Fruit fly (Drosophila melanogaster) whole organism, embryonic: ENCODE data around the gene Ubi-p63E.

Source experiments
- CG10321 ChIP-seq: fragments of 200-800 bp; sonication (Bioruptor generic); IDR thresholded peaks from 2 replicates; pipeline ENCODE4 v1.3.6; 2022; ENCODE audit warnings: missing biosample characterization, missing genetic modification characterization
- CG10366 ChIP-seq: fragments of 200-800 bp; sonication (Bioruptor generic); IDR thresholded peaks from 2 replicates; pipeline ENCODE4 v1.3.6; 2022; ENCODE audit warnings: missing biosample characterization, missing genetic modification characterization
- CG10565 ChIP-seq: fragments of 200-800 bp; sonication (Bioruptor generic); optimal IDR thresholded peaks from 3 replicates; lab custom pipeline; 2016; ENCODE audit warnings: missing biosample characterization, mild to moderate bottlenecking, missing genetic modification characterization
- CG10959 ChIP-seq: fragments of 200-800 bp; sonication (Bioruptor generic); IDR thresholded peaks from 2 replicates; pipeline ENCODE4 v1.3.6; 2022; ENCODE audit warnings: missing biosample characterization, missing genetic modification characterization
- CG12071 ChIP-seq: fragments of 200-800 bp; sonication (Bioruptor generic); optimal IDR thresholded peaks from 3 replicates; lab custom pipeline; 2018; ENCODE audit warnings: missing biosample characterization, mild to moderate bottlenecking, missing genetic modification characterization
- CG13894 ChIP-seq: fragments of 200-800 bp; sonication (Bioruptor generic); optimal IDR thresholded peaks from 3 replicates; lab custom pipeline; 2018; ENCODE audit warnings: missing biosample characterization, mild to moderate bottlenecking, missing genetic modification characterization, moderate library complexity
- CG1529 ChIP-seq: fragments of 200-800 bp; sonication (Bioruptor generic); optimal IDR thresholded peaks from 3 replicates; lab custom pipeline; 2018; ENCODE audit warnings: missing biosample characterization, missing genetic modification characterization
- CG16863 ChIP-seq: fragments of 200-800 bp; sonication (Bioruptor generic); optimal IDR thresholded peaks from 3 replicates; lab custom pipeline; 2016; ENCODE audit warnings: missing biosample characterization, missing genetic modification characterization
- CG17328 ChIP-seq: fragments of 200-800 bp; sonication (Bioruptor generic); IDR thresholded peaks from 2 replicates; pipeline ENCODE4 v1.3.6; 2022; ENCODE audit warnings: missing biosample characterization, missing genetic modification characterization
- CG17359 ChIP-seq: fragments of 200-800 bp; sonication (Bioruptor generic); optimal IDR thresholded peaks from 3 replicates; lab custom pipeline; 2018; ENCODE audit warnings: missing biosample characterization, mild to moderate bottlenecking, missing genetic modification characterization, moderate library complexity
- CG17385 ChIP-seq: fragments of 200-800 bp; sonication (Bioruptor generic); optimal IDR thresholded peaks from 3 replicates; lab custom pipeline; 2018; ENCODE audit warnings: missing biosample characterization, mild to moderate bottlenecking, missing genetic modification characterization
- CG1792 ChIP-seq: fragments of 200-800 bp; sonication (Bioruptor generic); optimal IDR thresholded peaks from 2 replicates; lab custom pipeline; 2016; ENCODE audit warnings: missing biosample characterization, missing genetic modification characterization
- CG2889 ChIP-seq: fragments of 200-800 bp; sonication (Bioruptor generic); IDR thresholded peaks from 3 replicates; pipeline ENCODE4 v1.3.6; 2022; ENCODE audit warnings: missing biosample characterization, missing genetic modification characterization
- CG34376 ChIP-seq: fragments of 200-800 bp; sonication (Bioruptor generic); optimal IDR thresholded peaks from 2 replicates; lab custom pipeline; 2018; ENCODE audit warnings: missing biosample characterization, mild to moderate bottlenecking, missing genetic modification characterization
- CG6254 ChIP-seq: fragments of 200-800 bp; sonication (Bioruptor generic); optimal IDR thresholded peaks from 3 replicates; lab custom pipeline; 2017; ENCODE audit warnings: mild to moderate bottlenecking, missing biosample characterization, missing genetic modification reagents, missing genetic modification characterization
- CG6854 ChIP-seq: fragments of 200-800 bp; sonication (Bioruptor generic); optimal IDR thresholded peaks from 3 replicates; lab custom pipeline; 2017; ENCODE audit warnings: missing biosample characterization, mild to moderate bottlenecking, missing genetic modification characterization
- CG7271 ChIP-seq: fragments of 200-800 bp; sonication (Bioruptor generic); optimal IDR thresholded peaks from 2 replicates; lab custom pipeline; 2018; ENCODE audit warnings: missing biosample characterization, mild to moderate bottlenecking, missing genetic modification characterization, moderate library complexity
- CG7745 ChIP-seq: fragments of 200-800 bp; sonication (Bioruptor generic); optimal IDR thresholded peaks from 2 replicates; lab custom pipeline; 2018; ENCODE audit warnings: missing biosample characterization, mild to moderate bottlenecking, missing genetic modification characterization, moderate library complexity
- CG8281 ChIP-seq: fragments of 200-800 bp; sonication (Bioruptor generic); optimal IDR thresholded peaks from 2 replicates; lab custom pipeline; 2018; ENCODE audit warnings: missing biosample characterization, mild to moderate bottlenecking, missing genetic modification characterization, moderate library complexity
- CG8290 ChIP-seq, 3 experiments: fragments of 200-800 bp; sonication (Bioruptor generic); optimal IDR thresholded peaks; 2 replicates each; lab custom pipeline; 2016 to 2019; ENCODE audit warnings: missing biosample characterization in 3 of 3, missing genetic modification characterization in 3 of 3, mild to moderate bottlenecking in 2 of 3, moderate library complexity in 1 of 3
- CG8359 ChIP-seq: fragments of 200-800 bp; sonication (Bioruptor generic); optimal IDR thresholded peaks from 2 replicates; lab custom pipeline; 2017; ENCODE audit warnings: missing biosample characterization, mild to moderate bottlenecking, missing genetic modification characterization, borderline replicate concordance
- CrebB ChIP-seq: fragments of 200-800 bp; sonication (Bioruptor generic); optimal IDR thresholded peaks from 3 replicates; lab custom pipeline; 2018; ENCODE audit warnings: missing biosample characterization, mild to moderate bottlenecking, missing genetic modification characterization
- D19B ChIP-seq: fragments of 200-800 bp; sonication (Bioruptor generic); optimal IDR thresholded peaks from 2 replicates; lab custom pipeline; 2017; ENCODE audit warnings: missing biosample characterization, mild to moderate bottlenecking, missing genetic modification characterization
- Dbx ChIP-seq: fragments of 200-800 bp; sonication (Bioruptor generic); IDR thresholded peaks from 3 replicates; pipeline ENCODE4 v1.3.6; 2022; ENCODE audit warnings: missing biosample characterization, missing genetic modification characterization
- Hey ChIP-seq: fragments of 200-800 bp; sonication (Bioruptor generic); optimal IDR thresholded peaks from 3 replicates; lab custom pipeline; 2018; ENCODE audit warnings: missing biosample characterization, mild to moderate bottlenecking, missing genetic modification characterization
- Lhr ChIP-seq: fragments of 200-800 bp; sonication (Bioruptor generic); optimal IDR thresholded peaks from 3 replicates; lab custom pipeline; 2017; ENCODE audit warnings: mild to moderate bottlenecking, missing biosample characterization, missing genetic modification reagents, missing genetic modification characterization
- NfI ChIP-seq: fragments of 200-800 bp; sonication (Bioruptor generic); optimal IDR thresholded peaks from 3 replicates; lab custom pipeline; 2018; ENCODE audit warnings: missing biosample characterization, mild to moderate bottlenecking, missing genetic modification characterization, moderate library complexity
- Side ChIP-seq: fragments of 200-800 bp; sonication (Bioruptor generic); optimal IDR thresholded peaks from 2 replicates; lab custom pipeline; 2016; ENCODE audit warnings: missing biosample characterization, missing genetic modification characterization
- aop ChIP-seq: fragments of 200-800 bp; sonication (Bioruptor generic); IDR thresholded peaks from 2 replicates; pipeline ENCODE4 v1.3.6; 2022; ENCODE audit warnings: missing biosample characterization, missing genetic modification characterization
- crol ChIP-seq: fragments of 200-800 bp; sonication (Bioruptor generic); IDR thresholded peaks from 2 replicates; pipeline ENCODE4 v1.3.6; 2022; ENCODE audit warnings: missing biosample characterization, missing genetic modification characterization
- cwo ChIP-seq: fragments of 200-800 bp; sonication (Bioruptor generic); optimal IDR thresholded peaks from 3 replicates; lab custom pipeline; 2017; ENCODE audit warnings: missing biosample characterization, missing genetic modification characterization, mild to moderate bottlenecking, moderate library complexity, missing genetic modification reagents
- dm ChIP-seq: fragments of 200-800 bp; sonication (Bioruptor generic); optimal IDR thresholded peaks from 3 replicates; lab custom pipeline; 2016; ENCODE audit warnings: missing biosample characterization, missing genetic modification characterization
- dysf ChIP-seq: fragments of 200-800 bp; sonication (Bioruptor generic); IDR thresholded peaks from 3 replicates; pipeline ENCODE4 v1.3.6; 2022; ENCODE audit warnings: missing biosample characterization, missing genetic modification characterization
- exex ChIP-seq: fragments of 200-800 bp; sonication (Bioruptor generic); optimal IDR thresholded peaks from 4 replicates; lab custom pipeline; 2018; ENCODE audit warnings: missing biosample characterization, mild to moderate bottlenecking, missing genetic modification characterization, moderate library complexity
- fd102C ChIP-seq: fragments of 200-800 bp; sonication (Bioruptor generic); optimal IDR thresholded peaks from 2 replicates; lab custom pipeline; 2018; ENCODE audit warnings: missing biosample characterization, mild to moderate bottlenecking, missing genetic modification characterization, moderate library complexity
- ham ChIP-seq: fragments of 200-800 bp; sonication (Bioruptor generic); IDR thresholded peaks from 2 replicates; pipeline ENCODE4 v1.3.6; 2022; ENCODE audit warnings: missing biosample characterization, missing genetic modification characterization
- inv ChIP-seq: fragments of 200-800 bp; sonication (Bioruptor generic); IDR thresholded peaks from 2 replicates; pipeline ENCODE4 v1.3.6; 2022; ENCODE audit warnings: missing biosample characterization, missing genetic modification characterization; ENCODE audit not compliant: partially characterized antibody
- lola ChIP-seq, 3 experiments: fragments of >200 bp in 2 of 3; fragments of 200-800 bp in 1 of 3; sonication (Bioruptor generic) in 1 of 3; optimal IDR thresholded peaks; 2 replicates each; lab custom pipeline; 2017 to 2019; ENCODE audit warnings: missing biosample characterization in 3 of 3, missing genetic modification characterization in 3 of 3, mild to moderate bottlenecking in 1 of 3, moderate library complexity in 1 of 3
- mirr ChIP-seq: fragments of 200-800 bp; sonication (Bioruptor generic); optimal IDR thresholded peaks from 3 replicates; lab custom pipeline; 2018; ENCODE audit warnings: missing biosample characterization, mild to moderate bottlenecking, missing genetic modification characterization
- nerfin-2 ChIP-seq: fragments of 200-800 bp; sonication (Bioruptor generic); IDR thresholded peaks from 2 replicates; pipeline ENCODE4 v1.3.6; 2022; ENCODE audit warnings: missing biosample characterization, missing genetic modification characterization; ENCODE audit not compliant: partially characterized antibody
- phol ChIP-seq: fragments of 200-800 bp; sonication (Bioruptor generic); optimal IDR thresholded peaks from 3 replicates; lab custom pipeline; 2018; ENCODE audit warnings: missing biosample characterization, mild to moderate bottlenecking, missing genetic modification characterization, moderate library complexity
- sd ChIP-seq: fragments of 200-800 bp; sonication (Bioruptor generic); optimal IDR thresholded peaks from 3 replicates; lab custom pipeline; 2018; ENCODE audit warnings: missing biosample characterization, mild to moderate bottlenecking, missing genetic modification characterization, moderate library complexity
- sqz ChIP-seq: fragments of 200-800 bp; sonication (Bioruptor generic); optimal IDR thresholded peaks from 3 replicates; lab custom pipeline; 2018; ENCODE audit warnings: missing biosample characterization, mild to moderate bottlenecking, missing genetic modification characterization
- unpg ChIP-seq: fragments of 200-800 bp; sonication (Bioruptor generic); optimal IDR thresholded peaks from 3 replicates; lab custom pipeline; 2018; ENCODE audit warnings: missing biosample characterization, mild to moderate bottlenecking, missing genetic modification characterization, moderate library complexity

The Ubi-p63E gene

dm6 chr3L:3929968-3930767 lies 27.2 kb upstream of the Ubi-p63E start (continued):
- TF ChIP-seq D19B (GFP tag; lab: Kevin White, UChicago) (peak; percentile 19), cwo (GFP tag; lab: Kevin White, UChicago) (peak; percentile 71), CG6854 (GFP tag; lab: Kevin White, UChicago) (no peak), lola (GFP tag; optimal IDR thresholded peaks at IDR 0.05; lab: Kevin White, UChicago) (no peak), CG17328 (no peak), CG10565 (GFP tag; lab: Kevin White, UChicago) (no peak), CG8281 (tag; lab: Kevin White, UChicago) (no peak), sqz (GFP tag; lab: Kevin White, UChicago) (no peak), Side (GFP tag; lab: Kevin White, UChicago) (no peak)

dm6 chr3L:3928943-3929785 lies 26.2 kb upstream of the Ubi-p63E start:
- TF ChIP-seq inv (GFP tag; lab: Robert Waterston, UW) (no peak), Lhr (GFP tag; lab: Kevin White, UChicago) (no peak), sd (tag; lab: Kevin White, UChicago) (peak; percentile 89), mirr (peak; percentile 85), nerfin-2 (no peak), CG7271 (tag; lab: Kevin White, UChicago) (no peak), ham (GFP tag; lab: Robert Waterston, UW) (0 out of 2 replicates have a peak, but pooled peaks have one; percentile 48), CG7745 (tag; lab: Kevin White, UChicago) (no peak), CG1529 (GFP tag; lab: Kevin White, UChicago) (no peak), CG17385 (GFP tag; lab: Kevin White, UChicago) (no peak), CG8359 (GFP tag; lab: Kevin White, UChicago) (no peak), NfI (GFP tag; lab: Kevin White, UChicago) (no peak), CG10366 (GFP tag; lab: Robert Waterston, UW) (no peak), Dbx (GFP tag; lab: Robert Waterston, UW) (no peak), phol (tag; lab: Kevin White, UChicago) (no peak), dm (no peak), CrebB (tag; lab: Kevin White, UChicago) (peak; percentile 0), fd102C (no peak), unpg (GFP tag; lab: Kevin White, UChicago) (no peak), lola (GFP tag; optimal IDR thresholded peaks at IDR 0.05; lab: Kevin White, UChicago) (no peak), exex (tag; lab: Kevin White, UChicago) (peak; percentile 82), aop (GFP tag; lab: Robert Waterston, UW) (no peak), CG10321 (GFP tag; lab: Robert Waterston, UW) (no peak), CG16863 (GFP tag; lab: Kevin White, UChicago) (no peak), Hey (tag; lab: Kevin White, UChicago) (peak; percentile 31), crol (GFP tag; lab: Robert Waterston, UW) (peak; percentile 79), CG34376 (GFP tag; lab: Kevin White, UChicago) (peak; percentile 74), CG1792 (GFP tag; lab: Kevin White, UChicago) (no peak), CG17359 (tag; lab: Kevin White, UChicago) (no peak), CG13894 (peak; percentile 25), CG12071 (GFP tag; lab: Kevin White, UChicago) (no peak), CG10959 (GFP tag; lab: Robert Waterston, UW) (no peak), CG2889 (no peak), CG8281 (tag; lab: Kevin White, UChicago) (peak; percentile 97), CG6254 (GFP tag; lab: Kevin White, UChicago) (no peak), CG8290 (GFP tag; optimal IDR thresholded peaks at IDR 0.05; lab: Kevin White, UChicago) (no peak), CG8290 (tag; optimal IDR thresholded peaks at IDR 0.05; lab: Kevin White, UChicago) (peak in 1 of 2 experiments; percentile 43), dysf (GFP tag; lab: Robert Waterston, UW) (no peak), Side (GFP tag; lab: Kevin White, UChicago) (no peak)
